Fruit fly (Drosophila melanogaster) whole organism, pupa: Measurements from ENCODE around the gene OtopLa.

ENCODE experiments used
- CG10348 ChIP-seq: fragments of 200-800 bp; sonication (Bioruptor generic); IDR thresholded peaks from 2 replicates; pipeline ENCODE4 v1.3.6; 2022; ENCODE audit warnings: missing biosample characterization, missing genetic modification characterization
- CG12605 ChIP-seq: fragments of 200-800 bp; sonication (Bioruptor generic); IDR thresholded peaks from 2 replicates; pipeline ENCODE4 v1.3.6; 2022; ENCODE audit warnings: missing biosample characterization, missing genetic modification characterization
- CG13204 ChIP-seq: fragments of 200-800 bp; sonication (Bioruptor generic); optimal IDR thresholded peaks from 2 replicates; lab custom pipeline; 2018; ENCODE audit warnings: missing biosample characterization, mild to moderate bottlenecking, missing genetic modification characterization, moderate library complexity
- CG14655 ChIP-seq: fragments of 200-800 bp; sonication (Bioruptor generic); optimal IDR thresholded peaks from 3 replicates; lab custom pipeline; 2017; ENCODE audit warnings: mild to moderate bottlenecking, missing biosample characterization, missing genetic modification reagents, missing genetic modification characterization
- CG15710 ChIP-seq: fragments of 200-800 bp; sonication (Bioruptor generic); optimal IDR thresholded peaks from 2 replicates; lab custom pipeline; 2018; ENCODE audit warnings: missing biosample characterization, mild to moderate bottlenecking, missing genetic modification characterization, moderate library complexity
- CG17806 ChIP-seq: fragments of 200-800 bp; sonication (Bioruptor generic); optimal IDR thresholded peaks from 2 replicates; lab custom pipeline; 2018; ENCODE audit warnings: missing biosample characterization, mild to moderate bottlenecking, missing genetic modification characterization, moderate library complexity
- CG32121 ChIP-seq: fragments of 200-800 bp; sonication (Bioruptor generic); IDR thresholded peaks from 2 replicates; pipeline ENCODE4 v1.3.6; 2022; ENCODE audit warnings: missing biosample characterization, missing genetic modification characterization
- CG34367 ChIP-seq: fragments of 200-800 bp; sonication (Bioruptor generic); optimal IDR thresholded peaks from 2 replicates; lab custom pipeline; 2018; ENCODE audit warnings: missing biosample characterization, mild to moderate bottlenecking, missing genetic modification characterization
- CG4496 ChIP-seq: fragments of 200-800 bp; sonication (Bioruptor generic); IDR thresholded peaks from 3 replicates; pipeline ENCODE4 v1.3.6; 2022; ENCODE audit warnings: missing biosample characterization, missing genetic modification characterization
- CG8159 ChIP-seq: fragments of 200-800 bp; sonication (Bioruptor generic); optimal IDR thresholded peaks from 3 replicates; lab custom pipeline; 2018; ENCODE audit warnings: missing biosample characterization, mild to moderate bottlenecking, missing genetic modification characterization, moderate library complexity
- CG8301 ChIP-seq: fragments of 200-800 bp; sonication (Bioruptor generic); optimal IDR thresholded peaks from 2 replicates; lab custom pipeline; 2018; ENCODE audit warnings: missing biosample characterization, mild to moderate bottlenecking, missing genetic modification characterization
- CG9948 ChIP-seq: fragments of 200-800 bp; sonication (Bioruptor generic); optimal IDR thresholded peaks from 2 replicates; lab custom pipeline; 2018; ENCODE audit warnings: missing biosample characterization, mild to moderate bottlenecking, missing genetic modification characterization, moderate library complexity
- D1 ChIP-seq: fragments of 200-800 bp; sonication (Bioruptor generic); optimal IDR thresholded peaks from 2 replicates; lab custom pipeline; 2018; ENCODE audit warnings: missing biosample characterization, mild to moderate bottlenecking, missing genetic modification characterization, moderate library complexity
- EcR ChIP-seq: fragments of 200-800 bp; sonication (Bioruptor generic); optimal IDR thresholded peaks from 3 replicates; lab custom pipeline; 2019; ENCODE audit warnings: missing biosample characterization, missing genetic modification characterization, mild to moderate bottlenecking, moderate library complexity, missing genetic modification reagents
- Ets98B ChIP-seq: fragments of 200-800 bp; sonication (Bioruptor generic); IDR thresholded peaks from 2 replicates; pipeline ENCODE4 v1.3.6; 2022; ENCODE audit warnings: missing biosample characterization, missing genetic modification characterization
- Pif1A ChIP-seq: fragments of 200-800 bp; sonication (Bioruptor generic); optimal IDR thresholded peaks from 3 replicates; lab custom pipeline; 2016; ENCODE audit warnings: missing biosample characterization, missing genetic modification characterization
- Pif1B ChIP-seq: fragments of 200-800 bp; sonication (Bioruptor generic); optimal IDR thresholded peaks from 3 replicates; lab custom pipeline; 2016; ENCODE audit warnings: missing biosample characterization, missing genetic modification characterization
- Snoo ChIP-seq: fragments of 200-800 bp; sonication (Bioruptor generic); optimal IDR thresholded peaks from 3 replicates; lab custom pipeline; 2017; ENCODE audit warnings: missing biosample characterization, mild to moderate bottlenecking, missing genetic modification characterization, inconsistent platforms
- fd96Ca ChIP-seq: fragments of 200-800 bp; sonication (Bioruptor generic); IDR thresholded peaks from 3 replicates; pipeline ENCODE4 v1.3.6; 2022; ENCODE audit warnings: missing biosample characterization, missing genetic modification characterization
- gl ChIP-seq: fragments of 200-800 bp; sonication (Bioruptor generic); optimal IDR thresholded peaks from 2 replicates; lab custom pipeline; 2018; ENCODE audit warnings: missing biosample characterization, mild to moderate bottlenecking, missing genetic modification characterization
- rn ChIP-seq: fragments of 200-800 bp; sonication (Bioruptor generic); IDR thresholded peaks from 2 replicates; pipeline ENCODE4 v1.3.6; 2022; ENCODE audit warnings: missing biosample characterization, missing genetic modification characterization

The OtopLa gene

dm6 chrX:5690216-5690523, 41.9 kb upstream of the OtopLa start:
- TF ChIP-seq CG9948 (tag; lab: Kevin White, UChicago) (no peak), CG14655 (GFP tag; lab: Kevin White, UChicago) (no peak), Pif1A (GFP tag; lab: Kevin White, UChicago) (no peak), Snoo (no peak), Pif1B (GFP tag; lab: Kevin White, UChicago) (no peak), D1 (tag; lab: Kevin White, UChicago) (no peak), CG17806 (no peak), fd96Ca (GFP tag; lab: Robert Waterston, UW) (no peak), Ets98B (no peak), CG4496 (GFP tag; lab: Robert Waterston, UW) (no peak), CG13204 (GFP tag; lab: Kevin White, UChicago) (no peak), CG15710 (tag; lab: Kevin White, UChicago) (no peak), CG8301 (tag; lab: Kevin White, UChicago) (no peak), CG32121 (GFP tag; lab: Robert Waterston, UW) (no peak), CG8159 (tag; lab: Kevin White, UChicago) (no peak)
- TF ChIP-seq, all 21 proteins: peak for 0

dm6 chrX:5689417-5690215, 41.3 kb upstream of the OtopLa start, which contains the start of the genes PGAP1 and cv:
Gene PGAP1, minus strand, starts transcription at chrX:5689473.
Gene cv, plus strand, starts transcription at chrX:5690002.
- TF ChIP-seq gl (tag; lab: Kevin White, UChicago), result no peak
- TF ChIP-seq CG17806, result peak; percentile 12
- TF ChIP-seq CG8159 (tag; lab: Kevin White, UChicago), result peak; percentile 14
- peak; percentile 15; the same call in 1 of the 3 replicates for TF ChIP-seq CG4496 (GFP tag; lab: Robert Waterston, UW)

dm6 chrX:5682940-5683339, 34.7 kb upstream of the OtopLa start, which contains the start of gene CG42449:
Gene CG42449, plus strand, starts transcription at chrX:5683240.
- TF ChIP-seq rn (GFP tag; lab: Robert Waterston, UW) (no peak), CG9948 (tag; lab: Kevin White, UChicago) (no peak), CG15710 (tag; lab: Kevin White, UChicago) (no peak), CG13204 (GFP tag; lab: Kevin White, UChicago) (no peak), Ets98B (no peak), EcR (GFP tag; lab: Kevin White, UChicago) (no peak), CG32121 (GFP tag; lab: Robert Waterston, UW) (no peak), fd96Ca (GFP tag; lab: Robert Waterston, UW) (no peak)

dm6 chrX:5679933-5680667, 31.8 kb upstream of the OtopLa start, which contains the start of the genes Tre1 and Gr5a:
Gene Tre1, minus strand, starts transcription at chrX:5679977.
Gene Gr5a, plus strand, starts transcription at chrX:5680617.
- TF ChIP-seq CG12605 (GFP tag; lab: Robert Waterston, UW) (no peak), D1 (tag; lab: Kevin White, UChicago) (no peak), CG15710 (tag; lab: Kevin White, UChicago) (no peak), CG14655 (GFP tag; lab: Kevin White, UChicago) (no peak), CG4496 (GFP tag; lab: Robert Waterston, UW) (no peak), CG10348 (GFP tag; lab: Robert Waterston, UW) (no peak), CG32121 (GFP tag; lab: Robert Waterston, UW) (no peak), CG17806 (no peak)

dm6 chrX:5679079-5679932, 31.0 kb upstream of the OtopLa start:
- TF ChIP-seq fd96Ca (GFP tag; lab: Robert Waterston, UW), result no peak
- TF ChIP-seq CG34367 (tag; lab: Kevin White, UChicago), result peak; percentile 50
- TF ChIP-seq Pif1B (GFP tag; lab: Kevin White, UChicago), result peak; percentile 33
- no peak for TF ChIP-seq CG14655 (GFP tag; lab: Kevin White, UChicago)
- TF ChIP-seq rn (GFP tag; lab: Robert Waterston, UW), result 0 out of 2 replicates have a peak, but pooled peaks have one; percentile 4
- peak; percentile 64 for TF ChIP-seq CG9948 (tag; lab: Kevin White, UChicago)
- TF ChIP-seq CG12605 (GFP tag; lab: Robert Waterston, UW), result no peak
- peak; percentile 12; the same call in 1 of the 2 replicates for TF ChIP-seq CG32121 (GFP tag; lab: Robert Waterston, UW)
- TF ChIP-seq Ets98B, result peak; percentile 29; the same call in 1 of the 2 replicates
- TF ChIP-seq Snoo, result peak; percentile 81
- peak; percentile 72 for TF ChIP-seq CG8159 (tag; lab: Kevin White, UChicago)
- peak; percentile 65 for TF ChIP-seq CG17806
- TF ChIP-seq CG8301 (tag; lab: Kevin White, UChicago), result peak; percentile 38
- TF ChIP-seq CG4496 (GFP tag; lab: Robert Waterston, UW), result 0 out of 3 replicates have a peak, but pooled peaks have one; percentile 50
- peak; percentile 12 for TF ChIP-seq CG13204 (GFP tag; lab: Kevin White, UChicago)
- peak; percentile 50 for TF ChIP-seq CG15710 (tag; lab: Kevin White, UChicago)
- TF ChIP-seq CG10348 (GFP tag; lab: Robert Waterston, UW), result no peak
